Worm (Caenorhabditis elegans): Measurements from ENCODE around the gene ZK899.1.

ce11 chrX:9417948-9418347 is 28.5 kb upstream of the ZK899.1 start:
- no peak for TF ChIP-seq egl-27 (tag; optimal IDR thresholded peaks at IDR 0.05)
- TF ChIP-seq fkh-10 (GFP tag; optimal IDR thresholded peaks at IDR 0.05), result no peak
- TF ChIP-seq unc-62 (GFP tag; optimal IDR thresholded peaks at IDR 0.05), result no peak
- TF ChIP-seq nhr-12 (tag; optimal IDR thresholded peaks at IDR 0.05), result no peak
- no peak for TF ChIP-seq lin-39 (tag; optimal IDR thresholded peaks at IDR 0.05)
- TF ChIP-seq nhr-11 (tag; optimal IDR thresholded peaks at IDR 0.05), result no peak
- no peak for TF ChIP-seq daf-12 (tag; optimal IDR thresholded peaks at IDR 0.05)
- no peak for TF ChIP-seq nhr-77 (tag; optimal IDR thresholded peaks at IDR 0.05)
